Worm (Caenorhabditis elegans): ENCODE results near the gene srd-70.

ce11 chrV:20409016-20409415 is 44.9 kb upstream of the srd-70 start:
- TF ChIP-seq ceh-82 (tag; optimal IDR thresholded peaks at IDR 0.05), result no peak
- TF ChIP-seq pqm-1 (tag; optimal IDR thresholded peaks at IDR 0.05), result no peak
- no peak for TF ChIP-seq nhr-11 (tag; optimal IDR thresholded peaks at IDR 0.05)
- no peak for TF ChIP-seq ZK546.5 (tag; optimal IDR thresholded peaks at IDR 0.05)
- no peak for TF ChIP-seq pha-4 (GFP tag; IDR thresholded peaks at IDR 0.05)
- no peak for TF ChIP-seq pha-4 (tag; optimal IDR thresholded peaks at IDR 0.05)
- TF ChIP-seq Y75B8A.6 (GFP tag; IDR thresholded peaks at IDR 0.05), result no peak
- TF ChIP-seq snpc-4 (tag; optimal IDR thresholded peaks at IDR 0.05), result no peak
- no peak for TF ChIP-seq daf-16 (GFP tag; optimal IDR thresholded peaks at IDR 0.05)
- no peak for TF ChIP-seq daf-16 (tag; optimal IDR thresholded peaks at IDR 0.05)
- no peak for TF ChIP-seq ama-1 (optimal IDR thresholded peaks at IDR 0.05)
- TF ChIP-seq egl-43 (GFP tag; IDR thresholded peaks at IDR 0.05), result no peak
- TF ChIP-seq R02D3.7 (tag; optimal IDR thresholded peaks at IDR 0.05), result no peak

Measured in whole organism, L4 larva.